Fruit fly (Drosophila melanogaster) whole organism, embryonic: ENCODE data around the gene CG2875.

Experiments
- Abd-B ChIP-seq: fragments of 200-800 bp; sonication (Bioruptor generic); optimal IDR thresholded peaks from 2 replicates; lab custom pipeline; 2018; ENCODE audit warnings: missing biosample characterization, mild to moderate bottlenecking, missing genetic modification characterization, moderate library complexity
- Antp ChIP-seq: fragments of 200-800 bp; sonication (Bioruptor generic); optimal IDR thresholded peaks from 3 replicates; lab custom pipeline; 2016; ENCODE audit warnings: missing biosample characterization, missing genetic modification characterization
- Atf3 ChIP-seq: fragments of 200-800 bp; sonication (Bioruptor generic); optimal IDR thresholded peaks from 3 replicates; lab custom pipeline; 2016; ENCODE audit warnings: missing biosample characterization, missing genetic modification characterization
- CG10431 ChIP-seq: fragments of 200-800 bp; sonication (Bioruptor generic); optimal IDR thresholded peaks from 3 replicates; lab custom pipeline; 2018; ENCODE audit warnings: missing biosample characterization, mild to moderate bottlenecking, missing genetic modification characterization
- CG14441 ChIP-seq: fragments of 200-800 bp; sonication (Bioruptor generic); IDR thresholded peaks from 2 replicates; pipeline ENCODE4 v1.3.6; 2022; ENCODE audit warnings: missing biosample characterization, missing genetic modification characterization
- CG14667 ChIP-seq: fragments of 200-800 bp; sonication (Bioruptor generic); IDR thresholded peaks from 2 replicates; pipeline ENCODE4 v1.3.6; 2022; ENCODE audit warnings: missing biosample characterization, missing genetic modification characterization
- CG14710 ChIP-seq: fragments of 200-800 bp; sonication (Bioruptor generic); optimal IDR thresholded peaks from 3 replicates; lab custom pipeline; 2019; ENCODE audit warnings: missing biosample characterization, mild to moderate bottlenecking, missing genetic modification characterization, moderate library complexity
- CG15696 ChIP-seq: fragments of 200-800 bp; sonication (Bioruptor generic); optimal IDR thresholded peaks from 2 replicates; lab custom pipeline; 2019; ENCODE audit warnings: missing biosample characterization, mild to moderate bottlenecking, missing genetic modification characterization, moderate library complexity
- CG1603 ChIP-seq: fragments of 200-800 bp; sonication (Bioruptor generic); optimal IDR thresholded peaks from 2 replicates; lab custom pipeline; 2019; ENCODE audit warnings: missing biosample characterization, mild to moderate bottlenecking, missing genetic modification characterization, moderate library complexity
- CG18764 ChIP-seq: fragments of 200-800 bp; sonication (Bioruptor generic); optimal IDR thresholded peaks from 3 replicates; lab custom pipeline; 2016; ENCODE audit warnings: missing biosample characterization, missing genetic modification characterization
- CG2120 ChIP-seq: fragments of 200-800 bp; sonication (Bioruptor generic); optimal IDR thresholded peaks from 3 replicates; lab custom pipeline; 2016; ENCODE audit warnings: missing biosample characterization, missing genetic modification characterization
- CG30431 ChIP-seq: fragments of 200-800 bp; sonication (Bioruptor generic); optimal IDR thresholded peaks from 2 replicates; lab custom pipeline; 2017; ENCODE audit warnings: missing biosample characterization, missing genetic modification characterization
- CG31224 ChIP-seq: fragments of 200-800 bp; sonication (Bioruptor generic); IDR thresholded peaks from 2 replicates; pipeline ENCODE4 v1.3.6; 2022; ENCODE audit warnings: missing biosample characterization, missing genetic modification characterization
- CG32767 ChIP-seq: fragments of 200-800 bp; sonication (Bioruptor generic); IDR thresholded peaks from 2 replicates; pipeline ENCODE4 v1.3.6; 2022; ENCODE audit warnings: missing biosample characterization, missing genetic modification characterization
- CG4282 ChIP-seq: fragments of 200-800 bp; sonication (Bioruptor generic); optimal IDR thresholded peaks from 2 replicates; lab custom pipeline; 2016; ENCODE audit warnings: missing biosample characterization, missing genetic modification characterization
- CG4404 ChIP-seq: fragments of 200-800 bp; sonication (Bioruptor generic); IDR thresholded peaks from 2 replicates; pipeline ENCODE4 v1.3.6; 2022; ENCODE audit warnings: missing biosample characterization, missing genetic modification characterization
- CG4617 ChIP-seq: fragments of 200-800 bp; sonication (Bioruptor generic); optimal IDR thresholded peaks from 3 replicates; lab custom pipeline; 2016; ENCODE audit warnings: missing biosample characterization, missing genetic modification characterization, borderline replicate concordance
- CG4854 ChIP-seq: fragments of 200-800 bp; sonication (Bioruptor generic); optimal IDR thresholded peaks from 2 replicates; lab custom pipeline; 2016; ENCODE audit warnings: missing biosample characterization, missing genetic modification characterization, inconsistent platforms
- CG6854 ChIP-seq: fragments of 200-800 bp; sonication (Bioruptor generic); optimal IDR thresholded peaks from 3 replicates; lab custom pipeline; 2017; ENCODE audit warnings: missing biosample characterization, mild to moderate bottlenecking, missing genetic modification characterization
- CG7987 ChIP-seq: fragments of 200-800 bp; sonication (Bioruptor generic); optimal IDR thresholded peaks from 2 replicates; lab custom pipeline; 2018; ENCODE audit warnings: missing biosample characterization, mild to moderate bottlenecking, missing genetic modification characterization, moderate library complexity
- CG9215 ChIP-seq: fragments of 200-800 bp; sonication (Bioruptor generic); IDR thresholded peaks from 2 replicates; pipeline ENCODE4 v1.3.6; 2022; ENCODE audit warnings: missing biosample characterization, missing genetic modification characterization
- Camta ChIP-seq: fragments of 200-800 bp; sonication (Bioruptor generic); optimal IDR thresholded peaks from 2 replicates; lab custom pipeline; 2016; ENCODE audit warnings: missing biosample characterization, missing genetic modification characterization
- Deaf1 ChIP-seq: fragments of 200-800 bp; optimal IDR thresholded peaks from 3 replicates; lab custom pipeline; 2019; ENCODE audit warnings: missing biosample characterization, mild to moderate bottlenecking, missing genetic modification characterization, moderate library complexity
- Dip3 ChIP-seq: fragments of 200-800 bp; sonication (Bioruptor generic); optimal IDR thresholded peaks from 3 replicates; lab custom pipeline; 2016; ENCODE audit warnings: missing biosample characterization, missing genetic modification characterization
- Fer1 ChIP-seq: fragments of 200-800 bp; sonication (Bioruptor generic); optimal IDR thresholded peaks from 2 replicates; lab custom pipeline; 2017; ENCODE audit warnings: missing biosample characterization, mild to moderate bottlenecking, missing genetic modification characterization
- HLH4C ChIP-seq: fragments of 200-800 bp; sonication (Bioruptor generic); IDR thresholded peaks from 3 replicates; pipeline ENCODE4 v1.3.6; 2022; ENCODE audit warnings: missing biosample characterization, missing genetic modification characterization; ENCODE audit not compliant: partially characterized antibody
- HmgD ChIP-seq: fragments of 200-800 bp; sonication (Bioruptor generic); optimal IDR thresholded peaks from 3 replicates; lab custom pipeline; 2016; ENCODE audit warnings: missing biosample characterization, missing genetic modification characterization
- Hr78 ChIP-seq, 2 experiments: fragments of 200-800 bp in 1 of 2; fragments of >200 bp in 1 of 2; sonication (Bioruptor generic) in 1 of 2; optimal IDR thresholded peaks; 2 replicates each; lab custom pipeline; 2017 to 2019; ENCODE audit warnings: missing biosample characterization in 2 of 2, missing genetic modification characterization in 2 of 2, mild to moderate bottlenecking in 1 of 2, moderate library complexity in 1 of 2
- Lim3 ChIP-seq: fragments of 200-800 bp; sonication (Bioruptor generic); IDR thresholded peaks from 2 replicates; pipeline ENCODE4 v1.3.6; 2022; ENCODE audit warnings: missing biosample characterization, missing genetic modification characterization
- NC2β ChIP-seq: fragments of 200-800 bp; sonication (Bioruptor generic); optimal IDR thresholded peaks from 2 replicates; lab custom pipeline; 2016; ENCODE audit warnings: missing biosample characterization, missing genetic modification characterization
- Pdp1 ChIP-seq, 2 experiments: fragments of 200-800 bp; sonication (Bioruptor generic); optimal IDR thresholded peaks; 3 replicates each; lab custom pipeline; 2016; ENCODE audit warnings: missing biosample characterization in 2 of 2, missing genetic modification characterization in 2 of 2, mild to moderate bottlenecking in 1 of 2, moderate library complexity in 1 of 2
- Sox100B ChIP-seq: fragments of 200-800 bp; sonication (Bioruptor generic); optimal IDR thresholded peaks from 3 replicates; lab custom pipeline; 2018; ENCODE audit warnings: missing biosample characterization, mild to moderate bottlenecking, missing genetic modification characterization
- Ssrp ChIP-seq: fragments of 200-800 bp; sonication (Bioruptor generic); optimal IDR thresholded peaks from 2 replicates; lab custom pipeline; 2018; ENCODE audit warnings: missing biosample characterization, mild to moderate bottlenecking, missing genetic modification characterization, moderate library complexity
- Xbp1 ChIP-seq: fragments of 200-800 bp; sonication (Bioruptor generic); optimal IDR thresholded peaks from 3 replicates; lab custom pipeline; 2016; ENCODE audit warnings: missing biosample characterization, mild to moderate bottlenecking, missing genetic modification characterization
- ap ChIP-seq: fragments of 200-800 bp; sonication (Bioruptor generic); IDR thresholded peaks from 2 replicates; pipeline ENCODE4 v1.3.6; 2022; ENCODE audit warnings: missing biosample characterization, missing genetic modification characterization
- bsh ChIP-seq, 2 experiments: fragments of 200-800 bp; sonication (Bioruptor generic); optimal IDR thresholded peaks; 2 replicates each; lab custom pipeline; 2017 to 2018; ENCODE audit warnings: mild to moderate bottlenecking in 2 of 2, missing biosample characterization in 2 of 2, missing genetic modification characterization in 2 of 2, moderate library complexity in 1 of 2
- danr ChIP-seq: fragments of 200-800 bp; sonication (Bioruptor generic); IDR thresholded peaks from 2 replicates; pipeline ENCODE4 v1.3.6; 2022; ENCODE audit warnings: missing biosample characterization, missing genetic modification characterization
- dpn ChIP-seq, 2 experiments: fragments of 200-800 bp; sonication (Bioruptor generic); optimal IDR thresholded peaks; 3 replicates each; lab custom pipeline; 2016; ENCODE audit warnings: missing biosample characterization in 2 of 2, missing genetic modification characterization in 2 of 2
- hbn ChIP-seq: fragments of 200-800 bp; sonication (Bioruptor generic); IDR thresholded peaks from 2 replicates; pipeline ENCODE4 v1.3.6; 2022; ENCODE audit warnings: missing biosample characterization, missing genetic modification characterization; ENCODE audit not compliant: partially characterized antibody
- mam ChIP-seq: fragments of 200-800 bp; sonication (Bioruptor generic); optimal IDR thresholded peaks from 3 replicates; lab custom pipeline; 2016; ENCODE audit warnings: missing biosample characterization, missing genetic modification characterization
- nau ChIP-seq: fragments of 200-800 bp; sonication (Bioruptor generic); optimal IDR thresholded peaks from 3 replicates; lab custom pipeline; 2017; ENCODE audit warnings: missing biosample characterization, mild to moderate bottlenecking, missing genetic modification characterization, missing genetic modification reagents
- pros ChIP-seq: fragments of 200-800 bp; sonication (Bioruptor generic); optimal IDR thresholded peaks from 3 replicates; lab custom pipeline; 2019; ENCODE audit warnings: missing biosample characterization, mild to moderate bottlenecking, missing genetic modification characterization, moderate library complexity
- repo ChIP-seq: fragments of 200-800 bp; sonication (Bioruptor generic); optimal IDR thresholded peaks from 2 replicates; lab custom pipeline; 2016; ENCODE audit warnings: missing biosample characterization, missing genetic modification characterization
- seq ChIP-seq: fragments of 200-800 bp; sonication (Bioruptor generic); IDR thresholded peaks from 2 replicates; pipeline ENCODE4 v1.3.6; 2022; ENCODE audit warnings: missing biosample characterization, missing genetic modification characterization
- sima ChIP-seq: fragments of 200-800 bp; sonication (Bioruptor generic); optimal IDR thresholded peaks from 2 replicates; lab custom pipeline; 2016; ENCODE audit warnings: missing biosample characterization, missing genetic modification characterization
- so ChIP-seq: fragments of 200-800 bp; sonication (Bioruptor generic); IDR thresholded peaks from 3 replicates; pipeline ENCODE4 v1.3.6; 2022; ENCODE audit warnings: missing biosample characterization, missing genetic modification characterization
- stwl ChIP-seq: fragments of 200-800 bp; sonication (Bioruptor generic); optimal IDR thresholded peaks from 3 replicates; lab custom pipeline; 2018; ENCODE audit warnings: missing biosample characterization, mild to moderate bottlenecking, missing genetic modification characterization, moderate library complexity
- trh ChIP-seq: fragments of 200-800 bp; sonication (Bioruptor generic); optimal IDR thresholded peaks from 2 replicates; lab custom pipeline; 2016; ENCODE audit warnings: missing biosample characterization, missing genetic modification characterization
- yki ChIP-seq: fragments of >200 bp; optimal IDR thresholded peaks from 3 replicates; lab custom pipeline; 2018
- z ChIP-seq: fragments of 200-800 bp; sonication (Bioruptor generic); IDR thresholded peaks from 3 replicates; pipeline ENCODE4 v1.3.6; 2022; ENCODE audit warnings: missing biosample characterization, missing genetic modification characterization

The CG2875 gene

dm6 chrX:3545849-3546518 is 27.4 kb downstream of the CG2875 start (continued):
- TF ChIP-seq CG6854 (GFP tag; lab: Kevin White, UChicago): peak; percentile 64
- TF ChIP-seq repo: peak; percentile 44
- TF ChIP-seq CG7987 (GFP tag; lab: Kevin White, UChicago): peak; percentile 10
- TF ChIP-seq CG14710: peak; percentile 87
- TF ChIP-seq NC2β: peak; percentile 76
- peak; percentile 53 for TF ChIP-seq HLH4C
- peak in 1 of 2 experiments; percentile 67 for TF ChIP-seq Hr78 (GFP tag; optimal IDR thresholded peaks at IDR 0.05; lab: Kevin White, UChicago)
- peak; percentile 69 for TF ChIP-seq CG30431 (GFP tag; lab: Kevin White, UChicago)
- no peak for TF ChIP-seq CG1603 (tag; lab: Kevin White, UChicago)
- peak; percentile 50 for TF ChIP-seq CG15696 (tag; lab: Kevin White, UChicago)
- TF ChIP-seq pros (GFP tag; lab: Kevin White, UChicago): peak; percentile 27
- TF ChIP-seq seq: peak; percentile 81
- TF ChIP-seq mam (GFP tag; lab: Kevin White, UChicago): peak; percentile 23
- no peak for TF ChIP-seq Lim3 (GFP tag; lab: Robert Waterston, UW)
- TF ChIP-seq CG18764: peak; percentile 75
- peak; percentile 71 for TF ChIP-seq Atf3 (GFP tag; lab: Kevin White, UChicago)
- peak; percentile 81 for TF ChIP-seq ap (GFP tag; lab: Robert Waterston, UW)
- peak; percentile 47 to 53 for TF ChIP-seq Pdp1 (GFP tag; optimal IDR thresholded peaks at IDR 0.05; lab: Kevin White, UChicago)
- peak; percentile 90 for TF ChIP-seq Ssrp (tag; lab: Kevin White, UChicago)
- TF ChIP-seq Sox100B (GFP tag; lab: Kevin White, UChicago): peak; percentile 89
- TF ChIP-seq CG9215 (GFP tag; lab: Robert Waterston, UW): no peak
- TF ChIP-seq CG4617 (GFP tag; lab: Kevin White, UChicago): peak; percentile 35
- TF ChIP-seq Camta: peak; percentile 35
- TF ChIP-seq CG31224 (GFP tag; lab: Robert Waterston, UW): no peak
- TF ChIP-seq HmgD (GFP tag; lab: Kevin White, UChicago): no peak
- no peak for TF ChIP-seq z (GFP tag; lab: Robert Waterston, UW)
- peak; percentile 60 for TF ChIP-seq trh (GFP tag; lab: Kevin White, UChicago)
- TF ChIP-seq Deaf1 (tag; lab: Kevin White, UChicago): peak; percentile 60
- peak; percentile 85 for TF ChIP-seq CG32767
- TF ChIP-seq Xbp1: peak; percentile 86
- peak; percentile 66 for TF ChIP-seq nau (GFP tag; lab: Kevin White, UChicago)
- TF ChIP-seq CG4282 (GFP tag; lab: Kevin White, UChicago): no peak
- TF ChIP-seq CG14667 (GFP tag; lab: Robert Waterston, UW): peak; percentile 13; the same call in 1 of the 2 replicates
- peak; percentile 68 for TF ChIP-seq CG10431 (GFP tag; lab: Kevin White, UChicago)
- TF ChIP-seq Antp (GFP tag; lab: Kevin White, UChicago): no peak
- peak; percentile 69 for TF ChIP-seq Fer1
- TF ChIP-seq so: 0 out of 3 replicates have a peak, but pooled peaks have one; percentile 49
- TF ChIP-seq sima (GFP tag; lab: Kevin White, UChicago): no peak
- TF ChIP-seq yki (lab: Kevin White, UChicago): no peak
- no peak for TF ChIP-seq hbn (GFP tag; lab: Robert Waterston, UW)
- peak; percentile 44 for TF ChIP-seq CG4854
- no peak for TF ChIP-seq Dip3
- peak; percentile 87 to 96 for TF ChIP-seq bsh (GFP tag; optimal IDR thresholded peaks at IDR 0.05; lab: Kevin White, UChicago)
- TF ChIP-seq stwl: peak; percentile 27
- TF ChIP-seq CG2120 (GFP tag; lab: Kevin White, UChicago): peak; percentile 44
- peak; percentile 54; the same call in 1 of the 2 replicates for TF ChIP-seq danr (GFP tag; lab: Robert Waterston, UW)
- TF ChIP-seq Abd-B (GFP tag; lab: Kevin White, UChicago): peak; percentile 79
- peak; percentile 66; the same call in 1 of the 2 replicates for TF ChIP-seq CG14441 (GFP tag; lab: Robert Waterston, UW)
- TF ChIP-seq CG4404: peak; percentile 35
- TF ChIP-seq dpn (GFP tag; optimal IDR thresholded peaks at IDR 0.05; lab: Kevin White, UChicago): peak; percentile 15 to 78
